Fruit fly (Drosophila melanogaster): Measurements from ENCODE around the gene Bub3.

dm6 chr3R:29716043-29716781 is 41.0 kb upstream of the Bub3 start:
- TF ChIP-seq peb (GFP tag; IDR thresholded peaks at IDR 0.05) (no peak), CG10366 (GFP tag; IDR thresholded peaks at IDR 0.05) (no peak), h (optimal IDR thresholded peaks at IDR 0.05) (peak; percentile 70), CG11695 (GFP tag; IDR thresholded peaks at IDR 0.05) (no peak), jigr1 (GFP tag; IDR thresholded peaks at IDR 0.05) (no peak), emc (GFP tag; optimal IDR thresholded peaks at IDR 0.05) (no peak), NfI (GFP tag; optimal IDR thresholded peaks at IDR 0.05) (peak; percentile 28), tap (tag; optimal IDR thresholded peaks at IDR 0.05) (no peak), jing (GFP tag; optimal IDR thresholded peaks at IDR 0.05) (no peak)
